Worm (Caenorhabditis elegans): ENCODE data around the gene K03A1.4.

DNA sequence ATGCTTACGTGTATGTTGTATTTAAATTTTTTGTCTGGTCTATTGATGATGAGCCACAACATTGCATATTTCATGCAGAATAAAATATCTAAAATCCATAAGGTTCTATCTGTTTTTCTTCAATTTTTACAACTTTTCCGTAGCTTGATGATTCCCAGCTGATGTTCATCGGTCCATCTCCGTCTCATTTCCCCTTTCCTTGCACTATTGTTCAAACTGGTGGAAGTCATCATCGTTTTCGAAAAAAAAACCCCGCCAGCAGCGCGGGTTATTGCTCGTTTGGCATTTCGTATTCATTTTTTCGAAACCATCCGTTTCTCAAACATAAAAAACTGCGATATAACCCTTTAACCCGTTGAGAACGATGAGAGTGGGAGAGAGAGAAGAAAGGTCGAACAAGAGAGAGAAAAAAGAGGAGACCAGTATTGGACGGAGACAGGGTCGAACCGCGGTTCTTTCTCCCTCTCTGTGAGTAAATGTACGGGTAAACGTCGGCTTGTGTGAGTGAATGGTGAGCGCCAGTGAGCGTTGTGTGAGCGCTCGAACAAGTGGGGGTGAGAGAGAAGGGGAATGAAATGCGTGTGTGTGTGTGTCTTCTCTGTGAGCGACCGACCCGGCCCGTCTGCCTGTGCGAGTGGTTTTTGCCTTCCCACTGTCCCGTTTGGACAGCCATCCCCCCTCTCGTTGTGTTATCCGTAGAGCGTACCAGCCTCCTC is 33.8 kb downstream of the K03A1.4 start:
- TF ChIP-seq pha-2 (tag; optimal IDR thresholded peaks at IDR 0.05) (no peak), ref-2 (tag; optimal IDR thresholded peaks at IDR 0.05) (peak; percentile 84), ceh-2 (tag; optimal IDR thresholded peaks at IDR 0.05) (peak; percentile 69), ceh-9 (tag; optimal IDR thresholded peaks at IDR 0.05) (no peak), nhr-11 (tag; optimal IDR thresholded peaks at IDR 0.05) (no peak), ceh-48 (tag; optimal IDR thresholded peaks at IDR 0.05) (no peak), pha-4 (tag; optimal IDR thresholded peaks at IDR 0.05) (no peak), ets-4 (tag; optimal IDR thresholded peaks at IDR 0.05) (peak; percentile 41), C08G9.2 (tag; optimal IDR thresholded peaks at IDR 0.05) (peak; percentile 69), K02D7.2 (tag; optimal IDR thresholded peaks at IDR 0.05) (no peak), pros-1 (tag; optimal IDR thresholded peaks at IDR 0.05) (peak; percentile 57), K09A11.1 (tag; optimal IDR thresholded peaks at IDR 0.05; ENCODE audit: insufficient read depth) (peak; percentile 56)

All from whole organism, late embryonic.